Worm (Caenorhabditis elegans) whole organism, mixed stage, embryonic: ENCODE measurements around the gene C06A1.6.

Experiments used
- M03D4.4 ChIP-seq: sonication (generic microtip); optimal IDR thresholded peaks from 2 replicates; lab custom pipeline; 2017; ENCODE audit warnings: mild to moderate bottlenecking, missing genetic modification characterization, missing compliant biosample characterization
- bed-3 ChIP-seq: fragments of 200-800 bp; sonication (Bioruptor generic); optimal IDR thresholded peaks from 3 replicates; lab custom pipeline; 2018; ENCODE audit warnings: mild to moderate bottlenecking, missing genetic modification characterization, moderate library complexity, missing compliant biosample characterization
- blmp-1 ChIP-seq: fragments of 150-350 bp; optimal IDR thresholded peaks from 2 replicates; lab custom pipeline; 2014; ENCODE audit warnings: missing biosample characterization, missing genetic modification characterization
- ceh-39 ChIP-seq: fragments of 150-350 bp; optimal IDR thresholded peaks from 2 replicates; lab custom pipeline; 2014; ENCODE audit warnings: missing biosample characterization, missing genetic modification characterization
- ceh-43 ChIP-seq: fragments of 200-800 bp; sonication (Bioruptor generic); optimal IDR thresholded peaks from 2 replicates; lab custom pipeline; 2018; ENCODE audit warnings: mild to moderate bottlenecking, missing genetic modification characterization, moderate library complexity, missing compliant biosample characterization
- ceh-83 ChIP-seq: fragments of 200-800 bp; sonication (Bioruptor generic); optimal IDR thresholded peaks from 2 replicates; lab custom pipeline; 2018; ENCODE audit warnings: mild to moderate bottlenecking, missing genetic modification characterization, missing compliant biosample characterization
- ces-1 ChIP-seq: fragments of 150-350 bp; optimal IDR thresholded peaks from 2 replicates; lab custom pipeline; 2014; ENCODE audit warnings: missing biosample characterization, missing genetic modification reagents, missing genetic modification characterization
- cnd-1 ChIP-seq: fragments of 200-800 bp; sonication (Bioruptor generic); optimal IDR thresholded peaks from 2 replicates; lab custom pipeline; 2018; ENCODE audit warnings: mild to moderate bottlenecking, missing genetic modification characterization, missing compliant biosample characterization
- drap-1 ChIP-seq: fragments of 200-800 bp; sonication (Bioruptor generic); optimal IDR thresholded peaks from 3 replicates; lab custom pipeline; 2018; ENCODE audit warnings: mild to moderate bottlenecking, missing genetic modification characterization, missing compliant biosample characterization
- elt-1 ChIP-seq: sonication (generic microtip); optimal IDR thresholded peaks from 2 replicates; lab custom pipeline; 2017; ENCODE audit warnings: missing genetic modification characterization, mild to moderate bottlenecking, missing compliant biosample characterization, antibody characterized with exemption, moderate library complexity, borderline replicate concordance; ENCODE audit not compliant: insufficient read depth
- elt-3 ChIP-seq: fragments of 150-350 bp; optimal IDR thresholded peaks from 2 replicates; lab custom pipeline; 2014; ENCODE audit warnings: missing biosample characterization, missing genetic modification characterization
- flh-1 ChIP-seq: fragments of 200-800 bp; sonication (Bioruptor generic); optimal IDR thresholded peaks from 2 replicates; lab custom pipeline; 2018; ENCODE audit warnings: mild to moderate bottlenecking, missing genetic modification characterization, moderate library complexity, missing compliant biosample characterization
- ham-2 ChIP-seq: fragments of 200-800 bp; sonication (Bioruptor generic); optimal IDR thresholded peaks from 2 replicates; lab custom pipeline; 2018; ENCODE audit warnings: mild to moderate bottlenecking, missing genetic modification characterization, missing compliant biosample characterization
- hlh-1 ChIP-seq: fragments of 150-350 bp; optimal IDR thresholded peaks from 2 replicates; lab custom pipeline; 2014; ENCODE audit warnings: missing biosample characterization, missing genetic modification reagents, missing genetic modification characterization
- lin-13 ChIP-seq: fragments of 150-350 bp; optimal IDR thresholded peaks from 2 replicates; lab custom pipeline; 2014; ENCODE audit warnings: missing biosample characterization, missing genetic modification characterization
- lin-32 ChIP-seq: fragments of 200-800 bp; sonication (Bioruptor generic); optimal IDR thresholded peaks from 2 replicates; lab custom pipeline; 2018; ENCODE audit warnings: mild to moderate bottlenecking, missing genetic modification characterization, missing compliant biosample characterization
- lsy-2 ChIP-seq: fragments of 150-350 bp; optimal IDR thresholded peaks from 2 replicates; lab custom pipeline; 2014; ENCODE audit warnings: missing biosample characterization, missing genetic modification characterization
- mab-5 ChIP-seq: fragments of 150-350 bp; optimal IDR thresholded peaks from 2 replicates; lab custom pipeline; 2014; ENCODE audit warnings: missing biosample characterization, missing genetic modification characterization
- mep-1 ChIP-seq: fragments of 150-350 bp; optimal IDR thresholded peaks from 2 replicates; lab custom pipeline; 2017; ENCODE audit warnings: missing biosample characterization, missing genetic modification reagents, missing genetic modification characterization, inconsistent platforms
- mls-2 ChIP-seq: sonication (generic microtip); optimal IDR thresholded peaks from 2 replicates; lab custom pipeline; 2016; ENCODE audit warnings: mild to moderate bottlenecking, missing genetic modification characterization, moderate library complexity, missing compliant biosample characterization
- nhr-12 ChIP-seq: fragments of 150-350 bp; optimal IDR thresholded peaks from 2 replicates; lab custom pipeline; 2014; ENCODE audit warnings: missing biosample characterization, missing genetic modification characterization
- nhr-2 ChIP-seq: fragments of 150-350 bp; optimal IDR thresholded peaks from 2 replicates; lab custom pipeline; 2014; ENCODE audit warnings: missing biosample characterization, missing genetic modification characterization
- nhr-237 ChIP-seq: fragments of 150-350 bp; optimal IDR thresholded peaks from 2 replicates; lab custom pipeline; 2014; ENCODE audit warnings: missing biosample characterization, missing genetic modification characterization
- nhr-28 ChIP-seq: fragments of 150-350 bp; optimal IDR thresholded peaks from 2 replicates; lab custom pipeline; 2014; ENCODE audit warnings: missing biosample characterization, missing genetic modification characterization
- nhr-76 ChIP-seq: sonication (generic microtip); optimal IDR thresholded peaks from 2 replicates; lab custom pipeline; 2017; ENCODE audit warnings: missing biosample characterization, missing genetic modification characterization
- pha-4 ChIP-seq: fragments of 150-350 bp; optimal IDR thresholded peaks from 2 replicates; lab custom pipeline; 2018; ENCODE audit warnings: missing biosample characterization, missing genetic modification reagents, missing genetic modification characterization
- sem-2 ChIP-seq: fragments of 200-800 bp; sonication (Bioruptor generic); optimal IDR thresholded peaks from 2 replicates; lab custom pipeline; 2018; ENCODE audit warnings: mild to moderate bottlenecking, missing genetic modification characterization, missing compliant biosample characterization
- snpc-4 ChIP-seq: fragments of 150-350 bp; optimal IDR thresholded peaks from 2 replicates; lab custom pipeline; 2014; ENCODE audit warnings: missing biosample characterization, missing genetic modification characterization
- sptf-1 ChIP-seq: sonication (generic microtip); optimal IDR thresholded peaks from 2 replicates; lab custom pipeline; 2017; ENCODE audit warnings: mild to moderate bottlenecking, missing genetic modification characterization, moderate library complexity, missing compliant biosample characterization
- tbx-8 ChIP-seq: fragments of 200-800 bp; sonication (Bioruptor generic); optimal IDR thresholded peaks from 2 replicates; lab custom pipeline; 2018; ENCODE audit warnings: mild to moderate bottlenecking, missing genetic modification characterization, moderate library complexity, missing compliant biosample characterization
- unc-120 ChIP-seq: sonication (generic microtip); optimal IDR thresholded peaks from 2 replicates; lab custom pipeline; 2017; ENCODE audit warnings: missing genetic modification characterization, missing compliant biosample characterization; ENCODE audit not compliant: poor library complexity, severe bottlenecking
- unc-39 ChIP-seq: fragments of 150-350 bp; optimal IDR thresholded peaks from 2 replicates; lab custom pipeline; 2014; ENCODE audit warnings: missing biosample characterization, missing genetic modification characterization
- unc-62 ChIP-seq: fragments of 150-350 bp; optimal IDR thresholded peaks from 2 replicates; lab custom pipeline; 2014; ENCODE audit warnings: missing biosample characterization, missing genetic modification reagents, missing genetic modification characterization
- zip-8 ChIP-seq: fragments of 150-350 bp; optimal IDR thresholded peaks from 2 replicates; lab custom pipeline; 2014; ENCODE audit warnings: missing biosample characterization, missing genetic modification characterization
- ztf-11 ChIP-seq: fragments of 150-350 bp; optimal IDR thresholded peaks from 2 replicates; lab custom pipeline; 2014; ENCODE audit warnings: missing biosample characterization, missing genetic modification characterization

The C06A1.6 gene

ce11 chrII:10543457-10544137 is 20.9 kb downstream of the C06A1.6 start:
- TF ChIP-seq mab-5 (tag; lab: Kevin White, UChicago) (no peak), nhr-12 (tag; lab: Kevin White, UChicago) (no peak), lsy-2 (tag; lab: Kevin White, UChicago) (no peak), cnd-1 (no peak), lin-13 (tag; lab: Kevin White, UChicago) (no peak), nhr-76 (tag; lab: Kevin White, UChicago) (no peak), mep-1 (no peak), blmp-1 (tag; lab: Kevin White, UChicago) (no peak), hlh-1 (no peak), ztf-11 (tag; lab: Kevin White, UChicago) (no peak), flh-1 (GFP tag; lab: Kevin White, UChicago) (no peak), ceh-83 (GFP tag; lab: Kevin White, UChicago) (no peak), snpc-4 (tag; lab: Kevin White, UChicago) (no peak), unc-120 (no peak), sptf-1 (tag; lab: Kevin White, UChicago) (no peak), elt-1 (no peak)
- TF ChIP-seq, all 35 proteins: peak for 0

DNA sequence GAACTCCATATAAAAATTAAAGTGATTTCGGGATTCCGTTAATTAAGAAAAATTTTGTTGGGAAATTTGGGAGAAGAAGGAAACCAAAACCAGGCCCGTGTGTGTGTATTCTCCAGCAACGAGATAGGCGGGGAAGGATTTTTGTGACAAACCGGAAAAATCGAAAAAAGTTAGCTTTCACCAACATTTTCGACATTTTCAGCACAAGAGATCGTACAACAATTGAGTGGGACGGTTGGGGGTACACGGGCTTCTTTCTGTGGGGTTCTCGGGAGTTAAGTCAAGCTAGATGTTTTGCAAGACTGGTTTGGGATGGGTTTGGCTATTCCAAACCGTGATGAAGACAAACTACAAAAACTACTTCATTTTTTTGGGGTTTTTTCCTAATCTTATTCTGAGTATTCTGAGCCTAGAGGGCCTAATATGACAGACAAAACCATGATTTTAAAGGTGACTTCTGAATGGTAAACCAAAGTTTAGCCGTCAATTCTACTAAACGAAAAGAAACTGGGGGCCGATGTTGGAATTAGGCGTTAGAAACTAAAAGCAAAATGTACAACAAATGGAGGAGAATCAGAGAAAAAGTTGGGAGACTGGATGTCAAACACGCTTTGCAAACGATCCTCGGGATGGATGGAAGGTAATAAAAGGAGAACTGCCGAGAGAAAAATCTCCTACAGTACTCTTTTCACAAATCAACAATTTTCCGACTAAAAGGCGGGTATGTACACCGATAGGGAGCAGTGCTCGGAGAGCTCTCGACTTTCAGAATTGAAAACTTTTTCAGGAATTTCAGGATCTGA is 21.6 kb downstream of the C06A1.6 start:
- TF ChIP-seq cnd-1 (peak; percentile 29), sptf-1 (tag; lab: Kevin White, UChicago) (no peak)

DNA sequence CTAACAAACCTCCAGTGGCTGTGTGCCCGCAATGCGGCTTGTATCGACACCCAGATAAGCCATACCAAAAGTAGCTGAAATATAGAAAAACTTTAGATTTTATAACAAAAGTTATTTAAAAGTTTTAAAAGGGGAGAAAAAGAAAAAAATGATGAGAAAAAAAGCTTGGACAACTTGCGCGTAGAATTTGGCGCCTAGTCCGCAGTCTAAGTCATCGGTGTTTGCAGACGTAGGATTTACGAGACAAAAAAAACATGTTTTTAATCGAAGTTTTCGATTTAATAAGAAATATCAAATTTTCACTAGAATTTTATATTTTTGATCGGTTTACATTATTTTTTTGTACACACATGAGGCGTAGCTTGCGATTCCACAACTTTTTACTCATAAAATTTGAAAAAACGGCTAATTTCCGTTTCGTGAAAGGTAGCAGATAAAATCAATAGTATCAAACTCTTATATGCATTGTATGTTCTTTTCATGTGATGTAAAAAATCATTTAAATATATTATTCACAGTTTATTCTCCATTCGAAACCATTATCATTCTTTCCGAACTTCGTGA is 22.5 kb downstream of the C06A1.6 start, which contains the start of gene pro-1:
TSS of gene pro-1 (minus strand) at position 74 of the 564 bp plus-strand sequence.
- TF ChIP-seq mab-5 (tag; lab: Kevin White, UChicago) = no peak
- no peak for TF ChIP-seq nhr-76 (tag; lab: Kevin White, UChicago)
- TF ChIP-seq unc-120 = no peak
- no peak for TF ChIP-seq zip-8 (tag; lab: Kevin White, UChicago)
- TF ChIP-seq hlh-1 = no peak
- no peak for TF ChIP-seq mls-2 (tag; lab: Kevin White, UChicago)
- no peak for TF ChIP-seq drap-1
- no peak for TF ChIP-seq tbx-8
- TF ChIP-seq nhr-2 (tag; lab: Kevin White, UChicago) = no peak
- TF ChIP-seq ceh-39 (tag; lab: Kevin White, UChicago) = peak; percentile 57
- TF ChIP-seq lsy-2 (tag; lab: Kevin White, UChicago) = peak; percentile 55
- no peak for TF ChIP-seq unc-39 (tag; lab: Kevin White, UChicago)
- TF ChIP-seq lin-13 (tag; lab: Kevin White, UChicago) = no peak
- TF ChIP-seq nhr-237 = peak; percentile 52
- no peak for TF ChIP-seq nhr-28
- peak; percentile 21 for TF ChIP-seq mep-1
- peak; percentile 43 for TF ChIP-seq ceh-83 (GFP tag; lab: Kevin White, UChicago)
- no peak for TF ChIP-seq flh-1 (GFP tag; lab: Kevin White, UChicago)
- TF ChIP-seq blmp-1 (tag; lab: Kevin White, UChicago) = no peak
- TF ChIP-seq ztf-11 (tag; lab: Kevin White, UChicago) = peak; percentile 16
- no peak for TF ChIP-seq snpc-4 (tag; lab: Kevin White, UChicago)
- TF ChIP-seq pha-4 (tag; lab: Kevin White, UChicago) = peak; percentile 5
- TF ChIP-seq ces-1 (GFP tag; lab: Kevin White, UChicago) = peak; percentile 46
- TF ChIP-seq unc-62 (GFP tag; lab: Kevin White, UChicago) = peak; percentile 41
- no peak for TF ChIP-seq ceh-43 (GFP tag; lab: Kevin White, UChicago)
- TF ChIP-seq cnd-1 = no peak
- TF ChIP-seq lin-32 (GFP tag; lab: Kevin White, UChicago) = no peak
- peak; percentile 14 for TF ChIP-seq sem-2
- no peak for TF ChIP-seq nhr-12 (tag; lab: Kevin White, UChicago)
- TF ChIP-seq bed-3 (GFP tag; lab: Kevin White, UChicago) = peak; percentile 27
- TF ChIP-seq elt-1 = no peak
- peak; percentile 77 for TF ChIP-seq sptf-1 (tag; lab: Kevin White, UChicago)
- TF ChIP-seq ham-2 (GFP tag; lab: Kevin White, UChicago) = no peak
- no peak for TF ChIP-seq elt-3 (tag; lab: Kevin White, UChicago)
- TF ChIP-seq M03D4.4 = peak; percentile 45
